Worm (Caenorhabditis elegans) whole organism, L1 larva: ENCODE measurements around the gene meg-2.
A peak's percentile ranks its signal among the peaks of the same experiment; 100 is the strongest.

Experiments
- C04F5.9 ChIP-seq: sonication (generic microtip); optimal IDR thresholded peaks from 2 replicates; lab custom pipeline; 2016; ENCODE audit warnings: missing genetic modification characterization, missing compliant biosample characterization
- C16A3.4 ChIP-seq: fragments of 150-350 bp; optimal IDR thresholded peaks from 2 replicates; lab custom pipeline; 2014; ENCODE audit warnings: missing biosample characterization, missing genetic modification characterization
- C34B4.2 ChIP-seq: sonication (generic microtip); optimal IDR thresholded peaks from 2 replicates; lab custom pipeline; 2017; ENCODE audit warnings: mild to moderate bottlenecking, missing genetic modification characterization, missing compliant biosample characterization
- F16B12.6 ChIP-seq: fragments of 150-350 bp; optimal IDR thresholded peaks from 2 replicates; lab custom pipeline; 2014; ENCODE audit warnings: missing biosample characterization, missing genetic modification characterization
- Y116A8C.19 ChIP-seq: sonication (generic microtip); optimal IDR thresholded peaks from 2 replicates; lab custom pipeline; 2016; ENCODE audit warnings: missing compliant biosample characterization, missing genetic modification characterization, borderline replicate concordance
- aha-1 ChIP-seq: fragments of 150-350 bp; optimal IDR thresholded peaks from 2 replicates; lab custom pipeline; 2014; ENCODE audit warnings: missing biosample characterization, missing genetic modification characterization
- ama-1 ChIP-seq: fragments of 150-350 bp; optimal IDR thresholded peaks from 2 replicates; lab custom pipeline; 2014
- ceh-63 ChIP-seq: fragments of 200-800 bp; sonication (Bioruptor generic); optimal IDR thresholded peaks from 2 replicates; lab custom pipeline; 2018; ENCODE audit warnings: mild to moderate bottlenecking, missing genetic modification characterization, missing compliant biosample characterization
- ceh-8 ChIP-seq: fragments of 200-800 bp; sonication (Bioruptor generic); optimal IDR thresholded peaks from 2 replicates; lab custom pipeline; 2018; ENCODE audit warnings: mild to moderate bottlenecking, missing genetic modification characterization, moderate library complexity, missing compliant biosample characterization
- ceh-82 ChIP-seq, 3 experiments: fragments of 150-350 bp in 1 of 3; sonication (generic microtip) in 2 of 3; optimal IDR thresholded peaks; 2 replicates each; lab custom pipeline; 2014 to 2017; ENCODE audit warnings: missing biosample characterization in 3 of 3, missing genetic modification characterization in 3 of 3
- ceh-88 ChIP-seq: fragments of 200-800 bp; sonication (Bioruptor generic); IDR thresholded peaks from 2 replicates; pipeline ENCODE4 v1.3.6; 2022; ENCODE audit warnings: missing genetic modification characterization, missing compliant biosample characterization
- ces-1 ChIP-seq: fragments of 150-350 bp; optimal IDR thresholded peaks from 2 replicates; lab custom pipeline; 2014; ENCODE audit warnings: missing biosample characterization, missing genetic modification reagents, missing genetic modification characterization
- dsc-1 ChIP-seq: sonication (generic microtip); optimal IDR thresholded peaks from 2 replicates; lab custom pipeline; 2016; ENCODE audit warnings: mild to moderate bottlenecking, missing genetic modification characterization, missing compliant biosample characterization
- efl-1 ChIP-seq, 4 experiments: fragments of 150-350 bp; optimal IDR thresholded peaks in 3 of 4; peaks in 1 of 4; 1 replicate in 1 of 4; 2 replicates in 3 of 4; lab custom pipeline; 2014; ENCODE audit warnings: missing biosample characterization in 2 of 4, missing genetic modification characterization in 2 of 4, missing genetic modification reagents in 2 of 4
- egl-13 ChIP-seq: sonication (generic microtip); optimal IDR thresholded peaks from 2 replicates; lab custom pipeline; 2016; ENCODE audit warnings: missing genotype, missing genetic modification reagents, missing genetic modification characterization, missing compliant biosample characterization
- elt-2 ChIP-seq: sonication (generic microtip); optimal IDR thresholded peaks from 2 replicates; lab custom pipeline; 2016; ENCODE audit warnings: missing genetic modification characterization, mild to moderate bottlenecking, inconsistent platforms, missing compliant biosample characterization, missing genetic modification reagents
- elt-3 ChIP-seq, 6 experiments: fragments of 150-350 bp in 1 of 6; sonication (generic microtip); optimal IDR thresholded peaks; 2 replicates each; lab custom pipeline; 2017 to 2018; ENCODE audit warnings: missing biosample characterization in 6 of 6, missing genetic modification characterization in 6 of 6, inconsistent platforms in 1 of 6
- fkh-8 ChIP-seq: sonication (generic microtip); optimal IDR thresholded peaks from 2 replicates; lab custom pipeline; 2016; ENCODE audit warnings: mild to moderate bottlenecking, missing genetic modification characterization, missing compliant biosample characterization
- fos-1 ChIP-seq: fragments of 150-350 bp; optimal IDR thresholded peaks from 2 replicates; lab custom pipeline; 2014; ENCODE audit warnings: missing biosample characterization, missing genetic modification characterization
- grh-1 ChIP-seq: fragments of 200-800 bp; sonication (Bioruptor generic); IDR thresholded peaks from 2 replicates; pipeline ENCODE4 v1.3.6; 2022; ENCODE audit warnings: missing genetic modification reagents, missing genetic modification characterization, missing compliant biosample characterization
- irx-1 ChIP-seq: sonication (generic microtip); optimal IDR thresholded peaks from 2 replicates; lab custom pipeline; 2016; ENCODE audit warnings: missing genetic modification characterization, missing compliant biosample characterization
- jun-1 ChIP-seq: fragments of 150-350 bp; optimal IDR thresholded peaks from 2 replicates; lab custom pipeline; 2014; ENCODE audit warnings: missing biosample characterization, missing genetic modification reagents, missing genetic modification characterization
- lin-14 ChIP-seq: fragments of 200-800 bp; sonication (Bioruptor generic); optimal IDR thresholded peaks from 2 replicates; lab custom pipeline; 2018; ENCODE audit warnings: mild to moderate bottlenecking, missing genetic modification characterization, moderate library complexity, missing compliant biosample characterization
- lin-35 ChIP-seq, 2 experiments: fragments of 150-350 bp; optimal IDR thresholded peaks; 2 replicates each; lab custom pipeline; 2014; ENCODE audit warnings: missing biosample characterization in 2 of 2, missing genetic modification characterization in 2 of 2, missing genetic modification reagents in 2 of 2
- lir-3 ChIP-seq: sonication (generic microtip); optimal IDR thresholded peaks from 2 replicates; lab custom pipeline; 2016; ENCODE audit warnings: mild to moderate bottlenecking, missing genetic modification characterization, moderate library complexity, missing compliant biosample characterization; ENCODE audit not compliant: poor library complexity
- mdl-1 ChIP-seq, 2 experiments: fragments of 150-350 bp; optimal IDR thresholded peaks; 2 replicates each; lab custom pipeline; 2014 to 2017; ENCODE audit warnings: missing biosample characterization in 2 of 2, missing genetic modification characterization in 2 of 2, inconsistent platforms in 1 of 2
- mep-1 ChIP-seq: fragments of 150-350 bp; optimal IDR thresholded peaks from 2 replicates; lab custom pipeline; 2014; ENCODE audit warnings: missing biosample characterization, missing genetic modification characterization
- nhr-19 ChIP-seq: fragments of 200-800 bp; sonication (Bioruptor generic); conservative IDR thresholded peaks from 2 replicates; pipeline ENCODE4 v1.3.6; 2022; ENCODE audit warnings: missing genetic modification characterization, missing compliant biosample characterization
- nhr-20 ChIP-seq: sonication (generic microtip); optimal IDR thresholded peaks from 2 replicates; lab custom pipeline; 2016; ENCODE audit warnings: mild to moderate bottlenecking, missing genetic modification characterization, missing compliant biosample characterization
- nhr-237 ChIP-seq: fragments of 150-350 bp; optimal IDR thresholded peaks from 2 replicates; lab custom pipeline; 2014; ENCODE audit warnings: missing biosample characterization, missing genetic modification characterization
- nhr-47 ChIP-seq: sonication (generic microtip); optimal IDR thresholded peaks from 2 replicates; lab custom pipeline; 2016; ENCODE audit warnings: mild to moderate bottlenecking, missing genetic modification characterization, moderate library complexity, missing compliant biosample characterization
- nhr-76 ChIP-seq: sonication (generic microtip); optimal IDR thresholded peaks from 2 replicates; lab custom pipeline; 2017; ENCODE audit warnings: missing biosample characterization, missing genetic modification characterization
- nhr-85 ChIP-seq: sonication (generic microtip); peaks from one replicate; lab custom pipeline; 2016; ENCODE audit warnings: missing genetic modification characterization, inconsistent platforms, missing compliant biosample characterization
- pqm-1 ChIP-seq: sonication (generic microtip); optimal IDR thresholded peaks from 3 replicates; lab custom pipeline; 2017; ENCODE audit warnings: missing biosample characterization, missing genetic modification characterization
- snpc-4 ChIP-seq: fragments of 150-350 bp; optimal IDR thresholded peaks from 2 replicates; lab custom pipeline; 2014; ENCODE audit warnings: missing biosample characterization, missing genetic modification characterization
- snu-23 ChIP-seq: sonication (generic microtip); optimal IDR thresholded peaks from 2 replicates; lab custom pipeline; 2016; ENCODE audit warnings: missing genetic modification characterization, missing compliant biosample characterization
- sox-4 ChIP-seq: sonication (generic microtip); optimal IDR thresholded peaks from 2 replicates; lab custom pipeline; 2016; ENCODE audit warnings: missing genetic modification characterization, missing compliant biosample characterization
- swsn-7 ChIP-seq: sonication (generic microtip); optimal IDR thresholded peaks from 2 replicates; lab custom pipeline; 2016; ENCODE audit warnings: missing genetic modification characterization, missing compliant biosample characterization
- tbx-2 ChIP-seq: sonication (generic microtip); optimal IDR thresholded peaks from 2 replicates; lab custom pipeline; 2016; ENCODE audit warnings: missing genetic modification characterization, missing compliant biosample characterization
- unc-130 ChIP-seq: fragments of 150-350 bp; optimal IDR thresholded peaks from 2 replicates; lab custom pipeline; 2017; ENCODE audit warnings: missing biosample characterization, missing genetic modification characterization, inconsistent platforms
- vab-15 ChIP-seq: sonication (generic microtip); optimal IDR thresholded peaks from 2 replicates; lab custom pipeline; 2017; ENCODE audit warnings: missing genotype, mild to moderate bottlenecking, missing genetic modification characterization, missing compliant biosample characterization
- xbp-1 ChIP-seq: sonication (generic microtip); optimal IDR thresholded peaks from 2 replicates; lab custom pipeline; 2016; ENCODE audit warnings: missing genetic modification characterization, missing compliant biosample characterization
- ztf-11 ChIP-seq, 2 experiments: sonication (generic microtip); optimal IDR thresholded peaks; 2 replicates each; lab custom pipeline; 2016 to 2017; ENCODE audit warnings: missing genetic modification characterization in 2 of 2, missing biosample characterization in 1 of 2, missing compliant biosample characterization in 1 of 2

meg-2 gene

ce11 chrX:13950620-13951152, 24.8 kb upstream of the meg-2 start (continued):
- peak; percentile 68 for TF ChIP-seq snu-23 (GFP tag; lab: Kevin White, UChicago)
- no peak for TF ChIP-seq C34B4.2
- TF ChIP-seq elt-2 (tag; lab: Kevin White, UChicago), result no peak
- no peak for TF ChIP-seq sox-4 (tag; lab: Kevin White, UChicago)
- TF ChIP-seq ceh-8 (GFP tag; lab: Kevin White, UChicago), result no peak
- peak; percentile 44 for TF ChIP-seq jun-1 (tag; lab: Kevin White, UChicago)
- TF ChIP-seq lin-14, result peak; percentile 81
- no peak for TF ChIP-seq dsc-1 (tag; lab: Kevin White, UChicago)
- no peak for TF ChIP-seq C04F5.9 (tag; lab: Kevin White, UChicago)
- TF ChIP-seq elt-3 (tag; optimal IDR thresholded peaks at IDR 0.05; lab: Kevin White, UChicago), result peak in 4 of 6 experiments; percentile 56 to 76 (median 68)
- TF ChIP-seq nhr-237 (tag; lab: Kevin White, UChicago), result no peak
- TF ChIP-seq pqm-1 (tag; lab: Kevin White, UChicago), result no peak
- peak; percentile 15 to 38 (median 21) for TF ChIP-seq ceh-82 (tag; optimal IDR thresholded peaks at IDR 0.05; lab: Kevin White, UChicago)
- TF ChIP-seq nhr-85 (tag; lab: Kevin White, UChicago), result peak; percentile 94
- peak; percentile 6 to 63 for TF ChIP-seq lin-35 (GFP tag; optimal IDR thresholded peaks at IDR 0.05; lab: Kevin White, UChicago)
- TF ChIP-seq mep-1 (tag; lab: Kevin White, UChicago), result peak; percentile 54
- TF ChIP-seq lir-3 (tag; lab: Kevin White, UChicago), result no peak
- TF ChIP-seq ceh-88 (GFP tag; lab: Robert Waterston, UW), result no peak
- peak; percentile 40 for TF ChIP-seq xbp-1 (tag; lab: Kevin White, UChicago)
- no peak for TF ChIP-seq unc-130
- peak; percentile 63 for TF ChIP-seq tbx-2 (tag; lab: Kevin White, UChicago)
- peak; percentile 34 for TF ChIP-seq fos-1
- TF ChIP-seq swsn-7 (tag; lab: Kevin White, UChicago), result peak; percentile 57
- TF ChIP-seq grh-1, result peak; percentile 74
- TF ChIP-seq mdl-1 (tag; optimal IDR thresholded peaks at IDR 0.05; lab: Kevin White, UChicago), result peak in 1 of 2 experiments; percentile 38
- peak; percentile 13 to 50 for TF ChIP-seq efl-1 (optimal IDR thresholded peaks at IDR 0.05; lab: Kevin White, UChicago)
- TF ChIP-seq efl-1 (GFP tag; optimal IDR thresholded peaks at IDR 0.05 in 1 of 2; lab: Kevin White, UChicago), result peak in 1 of 2 experiments; percentile 75
- TF ChIP-seq vab-15 (tag; lab: Kevin White, UChicago), result no peak
- peak; percentile 22 for TF ChIP-seq C16A3.4 (tag; lab: Kevin White, UChicago)
- TF ChIP-seq ces-1 (GFP tag; lab: Kevin White, UChicago), result no peak
- no peak for TF ChIP-seq snpc-4
- no peak for TF ChIP-seq fkh-8 (tag; lab: Kevin White, UChicago)
- peak; percentile 58 for TF ChIP-seq nhr-47 (tag; lab: Kevin White, UChicago)
- no peak for TF ChIP-seq irx-1 (tag; lab: Kevin White, UChicago)
- no peak for TF ChIP-seq ama-1
- peak; percentile 78 for TF ChIP-seq nhr-20 (tag; lab: Kevin White, UChicago)
- no peak for TF ChIP-seq nhr-76 (tag; lab: Kevin White, UChicago)
- TF ChIP-seq nhr-19 (GFP tag; lab: Robert Waterston, UW), result peak; percentile 46
- no peak for TF ChIP-seq egl-13 (tag; lab: Kevin White, UChicago)
- TF ChIP-seq ztf-11 (tag; optimal IDR thresholded peaks at IDR 0.05; lab: Kevin White, UChicago), result peak in 1 of 2 experiments; percentile 22
- TF ChIP-seq F16B12.6 (tag; lab: Kevin White, UChicago), result no peak
- no peak for TF ChIP-seq Y116A8C.19 (tag; lab: Kevin White, UChicago)
- TF ChIP-seq ceh-63, result no peak
- TF ChIP-seq, all 84 proteins: peak for 30

ce11 chrX:13948810-13949209, 22.9 kb upstream of the meg-2 start, which contains the start of gene alg-1:
TSS of gene alg-1 (plus strand) at chrX:13949110.
- no peak for TF ChIP-seq aha-1 (tag; lab: Kevin White, UChicago)
